Fruit fly (Drosophila melanogaster) whole organism, embryonic: ENCODE measurements around the gene CG31924.

Experiments used
- CG12219 ChIP-seq: fragments of 200-800 bp; sonication (Bioruptor generic); optimal IDR thresholded peaks from 3 replicates; lab custom pipeline; 2018; ENCODE audit warnings: missing biosample characterization, mild to moderate bottlenecking, missing genetic modification characterization
- CG17612 ChIP-seq: fragments of 200-800 bp; sonication (Bioruptor generic); IDR thresholded peaks from 2 replicates; pipeline ENCODE4 v1.3.6; 2022; ENCODE audit warnings: missing biosample characterization, missing genetic modification characterization
- CG2120 ChIP-seq: fragments of 200-800 bp; sonication (Bioruptor generic); optimal IDR thresholded peaks from 3 replicates; lab custom pipeline; 2016; ENCODE audit warnings: missing biosample characterization, missing genetic modification characterization
- unpg ChIP-seq: fragments of 200-800 bp; sonication (Bioruptor generic); optimal IDR thresholded peaks from 3 replicates; lab custom pipeline; 2018; ENCODE audit warnings: missing biosample characterization, mild to moderate bottlenecking, missing genetic modification characterization, moderate library complexity

DNA sequence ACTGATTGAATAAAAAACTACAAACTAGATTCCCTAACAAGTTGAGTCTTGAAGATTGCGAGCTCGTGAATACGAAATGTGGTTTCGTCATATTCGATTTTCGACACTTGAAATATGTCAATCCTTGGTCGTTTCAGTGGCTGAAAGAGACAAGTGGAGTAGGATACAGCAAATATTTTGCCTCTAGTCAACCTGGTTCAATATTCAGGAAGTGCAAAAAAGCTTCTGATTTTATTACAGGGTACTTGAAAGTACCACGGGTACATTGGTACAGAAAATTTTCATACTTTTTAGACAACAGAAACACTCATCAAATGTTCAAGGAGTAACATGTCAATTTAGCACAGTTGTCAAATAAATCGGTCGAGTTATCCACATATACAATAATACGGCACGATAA is 20.9 kb downstream of the CG31924 start, which contains the start of gene CG5440:
- no peak for TF ChIP-seq CG2120
- TF ChIP-seq unpg: no peak
- TF ChIP-seq CG17612 (GFP tag; lab: Robert Waterston, UW): no peak
- TF ChIP-seq CG12219: no peak
